Fruit fly (Drosophila melanogaster) whole organism, pupa: ENCODE data around the gene SKIP.

Experiments
- CG10348 ChIP-seq: fragments of 200-800 bp; sonication (Bioruptor generic); IDR thresholded peaks from 2 replicates; pipeline ENCODE4 v1.3.6; 2022; ENCODE audit warnings: missing biosample characterization, missing genetic modification characterization
- CG17806 ChIP-seq: fragments of 200-800 bp; sonication (Bioruptor generic); optimal IDR thresholded peaks from 2 replicates; lab custom pipeline; 2018; ENCODE audit warnings: missing biosample characterization, mild to moderate bottlenecking, missing genetic modification characterization, moderate library complexity
- CG4496 ChIP-seq: fragments of 200-800 bp; sonication (Bioruptor generic); IDR thresholded peaks from 3 replicates; pipeline ENCODE4 v1.3.6; 2022; ENCODE audit warnings: missing biosample characterization, missing genetic modification characterization
- CG8159 ChIP-seq: fragments of 200-800 bp; sonication (Bioruptor generic); optimal IDR thresholded peaks from 3 replicates; lab custom pipeline; 2018; ENCODE audit warnings: missing biosample characterization, mild to moderate bottlenecking, missing genetic modification characterization, moderate library complexity
- CG8301 ChIP-seq: fragments of 200-800 bp; sonication (Bioruptor generic); optimal IDR thresholded peaks from 2 replicates; lab custom pipeline; 2018; ENCODE audit warnings: missing biosample characterization, mild to moderate bottlenecking, missing genetic modification characterization
- CG9948 ChIP-seq: fragments of 200-800 bp; sonication (Bioruptor generic); optimal IDR thresholded peaks from 2 replicates; lab custom pipeline; 2018; ENCODE audit warnings: missing biosample characterization, mild to moderate bottlenecking, missing genetic modification characterization, moderate library complexity
- Ets98B ChIP-seq: fragments of 200-800 bp; sonication (Bioruptor generic); IDR thresholded peaks from 2 replicates; pipeline ENCODE4 v1.3.6; 2022; ENCODE audit warnings: missing biosample characterization, missing genetic modification characterization
- Pif1B ChIP-seq: fragments of 200-800 bp; sonication (Bioruptor generic); optimal IDR thresholded peaks from 3 replicates; lab custom pipeline; 2016; ENCODE audit warnings: missing biosample characterization, missing genetic modification characterization
- fd96Ca ChIP-seq: fragments of 200-800 bp; sonication (Bioruptor generic); IDR thresholded peaks from 3 replicates; pipeline ENCODE4 v1.3.6; 2022; ENCODE audit warnings: missing biosample characterization, missing genetic modification characterization
- gl ChIP-seq: fragments of 200-800 bp; sonication (Bioruptor generic); optimal IDR thresholded peaks from 2 replicates; lab custom pipeline; 2018; ENCODE audit warnings: missing biosample characterization, mild to moderate bottlenecking, missing genetic modification characterization

DNA sequence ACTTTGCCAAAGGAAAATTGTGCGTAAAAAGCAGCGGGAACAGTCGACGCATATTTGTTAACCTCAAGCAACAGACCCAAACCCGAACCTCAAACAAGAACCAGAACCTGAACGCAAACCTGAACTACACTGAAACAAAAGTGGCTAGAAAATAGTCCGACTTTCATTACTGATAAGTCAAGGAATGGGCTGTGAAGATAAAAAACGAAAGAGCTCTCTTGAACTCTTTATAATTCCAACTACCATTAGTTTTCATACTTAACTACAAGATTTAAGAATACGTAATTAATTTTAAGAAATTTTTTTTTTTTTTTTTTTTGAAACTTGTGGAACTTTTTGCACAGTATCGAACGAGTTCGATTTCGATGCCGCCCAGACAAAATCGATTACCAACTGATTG lies 71.9 kb downstream of the SKIP start:
- TF ChIP-seq CG10348 (GFP tag; lab: Robert Waterston, UW), result no peak
- peak; percentile 40 for TF ChIP-seq CG17806 (tag; lab: Kevin White, UChicago)
- TF ChIP-seq fd96Ca (GFP tag; lab: Robert Waterston, UW), result no peak
- TF ChIP-seq CG8159 (tag; lab: Kevin White, UChicago), result peak; percentile 38
- no peak for TF ChIP-seq Ets98B (GFP tag; lab: Robert Waterston, UW)
- TF ChIP-seq gl, result no peak
- TF ChIP-seq CG4496 (GFP tag; lab: Robert Waterston, UW), result 0 out of 3 replicates have a peak, but pooled peaks have one; percentile 14
- TF ChIP-seq Pif1B (GFP tag; lab: Kevin White, UChicago), result peak; percentile 22
- peak; percentile 27 for TF ChIP-seq CG9948 (tag; lab: Kevin White, UChicago)
- peak; percentile 23 for TF ChIP-seq CG8301
